Fruit fly (Drosophila melanogaster): ENCODE results near the gene CG17190.
A peak's percentile ranks its signal among the peaks of the same experiment; 100 is the strongest.

The CG17190 gene

DNA sequence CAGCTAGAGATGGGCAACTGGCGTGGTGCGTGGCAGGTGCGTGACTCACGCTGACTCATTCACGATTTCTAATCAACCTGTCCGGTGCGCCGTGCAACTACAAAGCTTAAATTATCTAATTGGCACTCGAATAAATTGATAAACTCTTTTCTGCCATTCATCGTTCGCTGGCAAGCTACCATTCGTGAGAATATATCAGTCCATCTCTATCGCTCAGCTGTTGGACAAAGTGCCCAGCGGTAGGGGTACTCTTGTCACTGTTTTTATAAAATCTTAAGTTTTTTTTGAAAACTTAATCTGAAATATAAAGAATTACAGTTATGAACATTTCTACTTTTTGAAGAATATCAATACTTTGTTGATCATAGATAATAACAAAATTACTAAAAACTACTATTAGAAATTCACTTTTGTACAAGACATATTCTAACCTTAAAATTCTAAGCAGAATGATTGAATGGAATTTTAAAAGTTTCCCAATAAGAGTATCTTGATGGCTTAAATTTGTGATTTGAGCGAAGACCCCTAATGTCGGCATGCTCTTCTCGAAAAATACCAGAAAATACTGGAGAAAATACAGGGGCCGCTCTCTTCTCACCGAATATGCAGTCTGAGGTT lies 8.0 kb upstream of the CG17190 start, which contains the start of the genes PIG-L and psidin (continued):
- TF ChIP-seq CG16779 (tag; optimal IDR thresholded peaks at IDR 0.05) (no peak), topi (GFP tag; optimal IDR thresholded peaks at IDR 0.05) (peak; percentile 75), acj6 (GFP tag; optimal IDR thresholded peaks at IDR 0.05) (peak; percentile 86), Ets96B (tag; optimal IDR thresholded peaks at IDR 0.05) (peak; percentile 84), Eip78C (GFP tag) (peak; percentile 96), dsx (GFP tag; optimal IDR thresholded peaks at IDR 0.05; ENCODE audit: poor library complexity, severe bottlenecking) (no peak), Blimp-1 (GFP tag; optimal IDR thresholded peaks at IDR 0.05) (peak; percentile 12), dac (GFP tag; optimal IDR thresholded peaks at IDR 0.05) (peak; percentile 59), CG34406 (GFP tag; optimal IDR thresholded peaks at IDR 0.05) (peak; percentile 87), CG15336 (GFP tag; IDR thresholded peaks at IDR 0.05) (peak; percentile 85), Lpt (GFP tag; optimal IDR thresholded peaks at IDR 0.05) (peak; percentile 52), CG6808 (GFP tag; optimal IDR thresholded peaks at IDR 0.05) (no peak), CG31627 (GFP tag; optimal IDR thresholded peaks at IDR 0.05) (peak; percentile 92), Gug (GFP tag; IDR thresholded peaks at IDR 0.05) (peak; percentile 81)

DNA sequence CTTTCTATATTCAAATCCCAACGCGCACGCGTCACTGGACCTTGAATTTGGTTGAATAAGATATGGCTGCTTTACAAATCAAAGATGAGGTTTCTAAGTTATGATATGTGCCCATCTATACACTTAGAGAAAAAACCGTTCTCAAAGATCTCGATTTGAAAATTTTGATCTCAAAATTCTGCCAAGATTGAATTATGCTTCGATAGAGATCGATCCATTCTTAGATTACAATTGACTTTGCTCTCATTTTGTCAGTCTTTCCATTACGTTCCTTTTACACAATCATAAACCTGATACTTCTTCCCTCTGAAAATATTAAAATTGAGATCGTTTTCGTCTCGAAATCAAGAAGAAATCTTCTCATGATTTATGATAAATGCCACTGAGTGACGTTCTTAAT lies 616 bp downstream of the CG17190 start:
- TF ChIP-seq Ets96B (tag; optimal IDR thresholded peaks at IDR 0.05) = no peak
- no peak for TF ChIP-seq CG15336 (GFP tag; IDR thresholded peaks at IDR 0.05)
- TF ChIP-seq CG1621 (tag; optimal IDR thresholded peaks at IDR 0.05) = no peak
- TF ChIP-seq CG9139 (GFP tag; optimal IDR thresholded peaks at IDR 0.05) = no peak
- no peak for TF ChIP-seq CG8632 (GFP tag; optimal IDR thresholded peaks at IDR 0.05)
- TF ChIP-seq acj6 (GFP tag; optimal IDR thresholded peaks at IDR 0.05) = no peak
- no peak for TF ChIP-seq fkh (GFP tag; optimal IDR thresholded peaks at IDR 0.05)
- TF ChIP-seq Hr39 (GFP tag; optimal IDR thresholded peaks at IDR 0.05) = no peak
- TF ChIP-seq ss (GFP tag; optimal IDR thresholded peaks at IDR 0.05) = no peak
- TF ChIP-seq CG10669 (GFP tag; optimal IDR thresholded peaks at IDR 0.05) = no peak
- no peak for TF ChIP-seq vri (GFP tag; optimal IDR thresholded peaks at IDR 0.05)
- no peak for TF ChIP-seq OdsH (GFP tag; optimal IDR thresholded peaks at IDR 0.05)
- TF ChIP-seq Hr4 (GFP tag; optimal IDR thresholded peaks at IDR 0.05) = no peak
- no peak for TF ChIP-seq CG6808 (GFP tag; optimal IDR thresholded peaks at IDR 0.05)
- TF ChIP-seq salr (GFP tag; optimal IDR thresholded peaks at IDR 0.05) = no peak
- TF ChIP-seq CG7368 (GFP tag; optimal IDR thresholded peaks at IDR 0.05) = no peak
- no peak for TF ChIP-seq fd59A (GFP tag; optimal IDR thresholded peaks at IDR 0.05)
- no peak for TF ChIP-seq svp (GFP tag)

- TF ChIP-seq svp (GFP tag) (no peak), CG8319 (GFP tag; optimal IDR thresholded peaks at IDR 0.05) (no peak), CG31627 (GFP tag; optimal IDR thresholded peaks at IDR 0.05) (no peak), cyc (GFP tag; optimal IDR thresholded peaks at IDR 0.05) (no peak), CG6163 (GFP tag; IDR thresholded peaks at IDR 0.05) (no peak), dac (GFP tag; optimal IDR thresholded peaks at IDR 0.05) (no peak), CG8632 (GFP tag; optimal IDR thresholded peaks at IDR 0.05) (no peak)
These were observed 2.4 kb downstream of the CG17190 start for dm6 chr3R:20010942-20011341.

dm6 chr3R:20008372-20009051 lies 4.8 kb downstream of the CG17190 start, which contains the start of the genes Hs6st and MED25:
Gene Hs6st (minus strand): TSS chr3R:20008512.
Gene MED25 (plus strand): TSS chr3R:20008947.
- TF ChIP-seq CG6163 (GFP tag; IDR thresholded peaks at IDR 0.05) = peak; percentile 49
- TF ChIP-seq CG3919 (GFP tag; optimal IDR thresholded peaks at IDR 0.05) = peak; percentile 61
- TF ChIP-seq CG6792 (GFP tag; optimal IDR thresholded peaks at IDR 0.05) = no peak
- peak; percentile 22 for TF ChIP-seq Blimp-1 (GFP tag; optimal IDR thresholded peaks at IDR 0.05)
- no peak for TF ChIP-seq Ets96B (tag; optimal IDR thresholded peaks at IDR 0.05)
- no peak for TF ChIP-seq CG8319 (GFP tag; optimal IDR thresholded peaks at IDR 0.05)
- no peak for TF ChIP-seq Eip75B (GFP tag; optimal IDR thresholded peaks at IDR 0.05)
- no peak for TF ChIP-seq CG11294 (GFP tag; IDR thresholded peaks at IDR 0.05)
- TF ChIP-seq Smox (GFP tag; optimal IDR thresholded peaks at IDR 0.05) = no peak
- no peak for TF ChIP-seq eg (GFP tag; IDR thresholded peaks at IDR 0.05)
- TF ChIP-seq CG7368 (GFP tag; optimal IDR thresholded peaks at IDR 0.05) = peak; percentile 11
- no peak for TF ChIP-seq CG8632 (GFP tag; optimal IDR thresholded peaks at IDR 0.05)
- no peak for TF ChIP-seq Gug (GFP tag; IDR thresholded peaks at IDR 0.05)
- TF ChIP-seq CG32006 (GFP tag; optimal IDR thresholded peaks at IDR 0.05) = no peak
- no peak for TF ChIP-seq Met (GFP tag; optimal IDR thresholded peaks at IDR 0.05)
- no peak for TF ChIP-seq Hr39 (GFP tag; optimal IDR thresholded peaks at IDR 0.05)
- no peak for TF ChIP-seq CG6276 (GFP tag; optimal IDR thresholded peaks at IDR 0.05)
- no peak for TF ChIP-seq pdm3 (GFP tag; optimal IDR thresholded peaks at IDR 0.05)
- no peak for TF ChIP-seq dac (GFP tag; optimal IDR thresholded peaks at IDR 0.05)
- TF ChIP-seq CG1621 (tag; optimal IDR thresholded peaks at IDR 0.05) = no peak
- no peak for TF ChIP-seq Sox14 (GFP tag; optimal IDR thresholded peaks at IDR 0.05)
- TF ChIP-seq CG31627 (GFP tag; optimal IDR thresholded peaks at IDR 0.05) = no peak
- TF ChIP-seq Ets21C (GFP tag; optimal IDR thresholded peaks at IDR 0.05) = no peak
- no peak for TF ChIP-seq Hr4 (GFP tag; optimal IDR thresholded peaks at IDR 0.05)
- no peak for TF ChIP-seq vri (GFP tag; optimal IDR thresholded peaks at IDR 0.05)

Measured in whole organism, prepupa.